Worm (Caenorhabditis elegans) whole organism, L4 larva: ENCODE data around the gene rars-1.

Experiments used
- F10B5.3 ChIP-seq: sonication (generic microtip); optimal IDR thresholded peaks from 2 replicates; lab custom pipeline; 2016; ENCODE audit warnings: mild to moderate bottlenecking, missing genetic modification characterization, missing compliant biosample characterization
- F37D6.2 ChIP-seq: sonication (generic microtip); optimal IDR thresholded peaks from 2 replicates; lab custom pipeline; 2016; ENCODE audit warnings: mild to moderate bottlenecking, missing genetic modification characterization, missing compliant biosample characterization
- R02D3.7 ChIP-seq: fragments of 150-350 bp; sonication (generic microtip); optimal IDR thresholded peaks from 3 replicates; lab custom pipeline; 2014; ENCODE audit warnings: missing biosample characterization, missing genetic modification characterization
- Y48G9A.11 ChIP-seq: fragments of 200-800 bp; sonication (Bioruptor generic); IDR thresholded peaks from 2 replicates; pipeline ENCODE4 v1.3.6; 2022; ENCODE audit warnings: missing genetic modification reagents, missing genetic modification characterization, missing compliant biosample characterization
- ces-1 ChIP-seq: fragments of 150-350 bp; sonication (generic microtip); optimal IDR thresholded peaks from 4 replicates; lab custom pipeline; 2014; ENCODE audit warnings: missing biosample characterization, missing genetic modification reagents, missing genetic modification characterization
- daf-12 ChIP-seq: fragments of 150-350 bp; optimal IDR thresholded peaks from 2 replicates; lab custom pipeline; 2014; ENCODE audit warnings: missing biosample characterization, missing genetic modification reagents, missing genetic modification characterization
- daf-16 ChIP-seq, 3 experiments: sonication (generic microtip); optimal IDR thresholded peaks; 2 replicates each; lab custom pipeline; 2016 to 2017; ENCODE audit warnings: missing genetic modification characterization in 3 of 3, missing genetic modification reagents in 3 of 3, mild to moderate bottlenecking in 2 of 3, missing compliant biosample characterization in 2 of 3, missing biosample characterization in 1 of 3, moderate library complexity in 1 of 3
- dmd-6 ChIP-seq: fragments of 200-800 bp; sonication (Bioruptor generic); IDR thresholded peaks from 2 replicates; pipeline ENCODE4 v1.3.6; 2022; ENCODE audit warnings: missing genetic modification reagents, missing genetic modification characterization, missing compliant biosample characterization
- dpl-1 ChIP-seq: fragments of 150-350 bp; optimal IDR thresholded peaks from 2 replicates; lab custom pipeline; 2014; ENCODE audit warnings: missing biosample characterization, missing genetic modification reagents, missing genetic modification characterization
- duxl-1 ChIP-seq: sonication (generic microtip); optimal IDR thresholded peaks from 2 replicates; lab custom pipeline; 2016; ENCODE audit warnings: mild to moderate bottlenecking, missing genetic modification characterization, moderate library complexity, missing compliant biosample characterization; ENCODE audit not compliant: poor library complexity
- dve-1 ChIP-seq: sonication (generic microtip); optimal IDR thresholded peaks from 2 replicates; lab custom pipeline; 2017; ENCODE audit warnings: antibody characterized with exemption, mild to moderate bottlenecking, missing genetic modification characterization, missing compliant biosample characterization; ENCODE audit not compliant: insufficient read depth
- egl-27 ChIP-seq: sonication (generic microtip); optimal IDR thresholded peaks from 3 replicates; lab custom pipeline; 2017; ENCODE audit warnings: missing biosample characterization, missing genetic modification reagents, missing genetic modification characterization
- fos-1 ChIP-seq: fragments of 150-350 bp; optimal IDR thresholded peaks from 2 replicates; lab custom pipeline; 2014; ENCODE audit warnings: missing biosample characterization, missing genetic modification characterization
- hif-1 ChIP-seq, 2 experiments: sonication (generic microtip); optimal IDR thresholded peaks; 2 replicates each; lab custom pipeline; 2016 to 2017; ENCODE audit warnings: missing compliant biosample characterization in 2 of 2, missing genetic modification characterization in 2 of 2, missing genetic modification reagents in 2 of 2, missing genotype in 2 of 2, mild to moderate bottlenecking in 1 of 2
- hlh-11 ChIP-seq: fragments of 200-800 bp; sonication (Bioruptor generic); optimal IDR thresholded peaks from 2 replicates; lab custom pipeline; 2018; ENCODE audit warnings: mild to moderate bottlenecking, missing genetic modification characterization, missing compliant biosample characterization
- jun-1 ChIP-seq: fragments of 150-350 bp; optimal IDR thresholded peaks from 2 replicates; lab custom pipeline; 2014; ENCODE audit warnings: missing biosample characterization, missing genetic modification reagents, missing genetic modification characterization
- lin-1 ChIP-seq: fragments of 200-800 bp; sonication (Bioruptor generic); IDR thresholded peaks from 2 replicates; pipeline ENCODE4 v1.3.6; 2022; ENCODE audit warnings: missing genetic modification reagents, missing genetic modification characterization, missing compliant biosample characterization
- lin-13 ChIP-seq: fragments of 150-350 bp; optimal IDR thresholded peaks from 2 replicates; lab custom pipeline; 2014; ENCODE audit warnings: missing biosample characterization, missing genetic modification reagents, missing genetic modification characterization
- lin-15B ChIP-seq: fragments of 150-350 bp; sonication (generic microtip); optimal IDR thresholded peaks from 3 replicates; lab custom pipeline; 2014; ENCODE audit warnings: missing biosample characterization, missing genetic modification characterization
- lin-39 ChIP-seq: fragments of 150-350 bp; optimal IDR thresholded peaks from 2 replicates; lab custom pipeline; 2014; ENCODE audit warnings: missing biosample characterization, missing genetic modification reagents, missing genetic modification characterization
- lir-3 ChIP-seq: sonication (generic microtip); optimal IDR thresholded peaks from 2 replicates; lab custom pipeline; 2016; ENCODE audit warnings: mild to moderate bottlenecking, missing genetic modification characterization, missing compliant biosample characterization
- mep-1 ChIP-seq: fragments of 150-350 bp; sonication (generic microtip); optimal IDR thresholded peaks from 3 replicates; lab custom pipeline; 2014; ENCODE audit warnings: missing biosample characterization, missing genetic modification characterization
- mes-2 ChIP-seq: sonication (generic microtip); optimal IDR thresholded peaks from 2 replicates; lab custom pipeline; 2016; ENCODE audit warnings: missing genotype, mild to moderate bottlenecking, missing genetic modification characterization, missing compliant biosample characterization; ENCODE audit not compliant: poor library complexity, severe bottlenecking
- mxl-2 ChIP-seq: fragments of 200-800 bp; sonication (Bioruptor generic); conservative IDR thresholded peaks from 2 replicates; pipeline ENCODE4 v1.3.6; 2022; ENCODE audit warnings: missing genetic modification reagents, missing genetic modification characterization, missing compliant biosample characterization
- mxl-3 ChIP-seq: fragments of 200-800 bp; sonication (Bioruptor generic); optimal IDR thresholded peaks from 2 replicates; lab custom pipeline; 2018; ENCODE audit warnings: mild to moderate bottlenecking, missing genetic modification characterization, missing compliant biosample characterization
- nhr-102 ChIP-seq: sonication (generic microtip); optimal IDR thresholded peaks from 2 replicates; lab custom pipeline; 2016; ENCODE audit warnings: mild to moderate bottlenecking, missing genetic modification characterization, moderate library complexity, missing compliant biosample characterization
- nhr-11 ChIP-seq: fragments of 150-350 bp; optimal IDR thresholded peaks from 2 replicates; lab custom pipeline; 2014; ENCODE audit warnings: missing biosample characterization, missing genetic modification characterization
- nhr-111 ChIP-seq: fragments of 200-800 bp; sonication (Bioruptor generic); optimal IDR thresholded peaks from 2 replicates; lab custom pipeline; 2018; ENCODE audit warnings: mild to moderate bottlenecking, missing genetic modification characterization, missing compliant biosample characterization
- nhr-237 ChIP-seq: sonication (generic microtip); optimal IDR thresholded peaks from 2 replicates; lab custom pipeline; 2017; ENCODE audit warnings: missing biosample characterization, missing genetic modification characterization
- nhr-28 ChIP-seq: fragments of 150-350 bp; optimal IDR thresholded peaks from 2 replicates; lab custom pipeline; 2014; ENCODE audit warnings: missing biosample characterization, missing genetic modification characterization
- nhr-41 ChIP-seq: fragments of 200-800 bp; sonication (Bioruptor generic); IDR thresholded peaks from 2 replicates; pipeline ENCODE4 v1.3.6; 2022; ENCODE audit warnings: missing genetic modification reagents, missing genetic modification characterization, missing compliant biosample characterization
- nhr-42 ChIP-seq: fragments of 200-800 bp; sonication (Bioruptor generic); IDR thresholded peaks from 2 replicates; pipeline ENCODE4 v1.3.6; 2022; ENCODE audit warnings: missing genetic modification characterization, missing compliant biosample characterization
- nhr-48 ChIP-seq: sonication (generic microtip); optimal IDR thresholded peaks from 2 replicates; lab custom pipeline; 2016; ENCODE audit warnings: mild to moderate bottlenecking, missing genetic modification characterization, missing compliant biosample characterization
- nhr-6 ChIP-seq: fragments of 150-350 bp; optimal IDR thresholded peaks from 2 replicates; lab custom pipeline; 2014; ENCODE audit warnings: missing biosample characterization, missing genetic modification characterization
- php-3 ChIP-seq: fragments of 200-800 bp; sonication (Bioruptor generic); IDR thresholded peaks from 2 replicates; pipeline ENCODE4 v1.3.6; 2022; ENCODE audit warnings: missing genetic modification reagents, missing genetic modification characterization, missing compliant biosample characterization
- pqm-1 ChIP-seq: sonication (generic microtip); optimal IDR thresholded peaks from 2 replicates; lab custom pipeline; 2017; ENCODE audit warnings: missing biosample characterization, missing genetic modification characterization
- rbr-2 ChIP-seq: sonication (generic microtip); optimal IDR thresholded peaks from 2 replicates; lab custom pipeline; 2016; ENCODE audit warnings: missing genotype, missing genetic modification characterization, missing compliant biosample characterization
- saeg-2 ChIP-seq: fragments of 200-800 bp; sonication (Bioruptor generic); IDR thresholded peaks from 2 replicates; pipeline ENCODE4 v1.3.6; 2022; ENCODE audit warnings: missing genetic modification reagents, missing genetic modification characterization, missing compliant biosample characterization
- sdz-12 ChIP-seq: fragments of 200-800 bp; sonication (Bioruptor generic); optimal IDR thresholded peaks from 2 replicates; lab custom pipeline; 2018; ENCODE audit warnings: mild to moderate bottlenecking, missing genetic modification characterization, missing compliant biosample characterization
- skn-1 ChIP-seq: fragments of 150-350 bp; optimal IDR thresholded peaks from 2 replicates; lab custom pipeline; 2014; ENCODE audit warnings: missing biosample characterization, missing genetic modification characterization
- unc-130 ChIP-seq: sonication (generic microtip); optimal IDR thresholded peaks from 2 replicates; lab custom pipeline; 2016; ENCODE audit warnings: missing genetic modification reagents, missing genetic modification characterization, missing compliant biosample characterization
- vab-7 ChIP-seq: fragments of 200-800 bp; sonication (Bioruptor generic); IDR thresholded peaks from 2 replicates; pipeline ENCODE4 v1.3.6; 2022; ENCODE audit warnings: missing genetic modification reagents, missing genetic modification characterization, missing compliant biosample characterization
- ztf-11 ChIP-seq: fragments of 150-350 bp; optimal IDR thresholded peaks from 2 replicates; lab custom pipeline; 2014; ENCODE audit warnings: missing biosample characterization, missing genetic modification characterization

The rars-1 gene

ce11 chrIII:4909938-4910337 lies 7.0 kb downstream of the rars-1 start, which contains the start of gene F26F4.12:
TSS of gene F26F4.12 (minus strand) at chrIII:4910038.
- TF ChIP-seq nhr-48 (tag; lab: Kevin White, UChicago) (no peak), Y48G9A.11 (GFP tag; lab: Robert Waterston, UW) (no peak), dve-1 (tag; lab: Kevin White, UChicago) (no peak), nhr-102 (tag; lab: Kevin White, UChicago) (no peak), mep-1 (no peak), ztf-11 (no peak), nhr-6 (tag; lab: Kevin White, UChicago) (no peak), lir-3 (tag; lab: Kevin White, UChicago) (no peak), daf-12 (tag; lab: Kevin White, UChicago) (no peak), php-3 (no peak), nhr-237 (tag; lab: Kevin White, UChicago) (no peak), skn-1 (no peak), nhr-11 (no peak), ces-1 (GFP tag; lab: Kevin White, UChicago) (no peak), F10B5.3 (tag; lab: Kevin White, UChicago) (no peak), mxl-2 (GFP tag; lab: Robert Waterston, UW) (no peak)

ce11 chrIII:4906896-4907295 lies 10.1 kb downstream of the rars-1 start, which contains the start of gene rom-1:
TSS of gene rom-1 (plus strand) at chrIII:4907196.
- no peak for TF ChIP-seq sdz-12 (GFP tag; lab: Kevin White, UChicago)
- TF ChIP-seq fos-1 (tag; lab: Kevin White, UChicago) = no peak
- no peak for TF ChIP-seq ztf-11
- no peak for TF ChIP-seq mxl-3 (GFP tag; lab: Kevin White, UChicago)
- TF ChIP-seq saeg-2 (GFP tag; lab: Robert Waterston, UW) = no peak
- TF ChIP-seq jun-1 = no peak
- TF ChIP-seq, all 104 proteins: peak for 0

ce11 chrIII:4906365-4906764 lies 10.6 kb downstream of the rars-1 start:
- peak; percentile 25 for TF ChIP-seq mxl-3 (GFP tag; lab: Kevin White, UChicago)
- no peak for TF ChIP-seq duxl-1
- TF ChIP-seq dpl-1 (GFP tag; lab: Kevin White, UChicago) = peak; percentile 25
- 0 out of 2 replicates have a peak, but pooled peaks have one; percentile 14 for TF ChIP-seq nhr-41 (GFP tag; lab: Robert Waterston, UW)
- TF ChIP-seq daf-16 (GFP tag; optimal IDR thresholded peaks at IDR 0.05; lab: Kevin White, UChicago) = no peak
- peak; percentile 16 for TF ChIP-seq daf-16 (tag; optimal IDR thresholded peaks at IDR 0.05; lab: Kevin White, UChicago)
- TF ChIP-seq dmd-6 (GFP tag; lab: Robert Waterston, UW) = peak; percentile 33; the same call in 1 of the 2 replicates
- TF ChIP-seq mes-2 = peak; percentile 22
- TF ChIP-seq pqm-1 (tag; lab: Kevin White, UChicago) = peak; percentile 68
- peak; percentile 75 for TF ChIP-seq nhr-28
- peak; percentile 35 for TF ChIP-seq dve-1 (tag; lab: Kevin White, UChicago)
- no peak for TF ChIP-seq nhr-42 (GFP tag; lab: Robert Waterston, UW)
- no peak for TF ChIP-seq egl-27

- TF ChIP-seq lin-39 (tag; lab: Kevin White, UChicago) (no peak), lin-15B (tag; lab: Kevin White, UChicago) (no peak), mes-2 (peak; percentile 69), R02D3.7 (tag; lab: Kevin White, UChicago) (no peak), hlh-11 (no peak), vab-7 (GFP tag; lab: Robert Waterston, UW) (no peak), hif-1 (tag; optimal IDR thresholded peaks at IDR 0.05; lab: Kevin White, UChicago) (peak in 1 of 2 experiments; percentile 52), lin-13 (no peak), dpl-1 (GFP tag; lab: Kevin White, UChicago) (peak; percentile 49), nhr-237 (tag; lab: Kevin White, UChicago) (no peak), lin-1 (GFP tag; lab: Robert Waterston, UW) (no peak), mxl-3 (GFP tag; lab: Kevin White, UChicago) (no peak), rbr-2 (tag; lab: Kevin White, UChicago) (peak; percentile 3), unc-130 (GFP tag; lab: Kevin White, UChicago) (peak; percentile 77), nhr-111 (GFP tag; lab: Kevin White, UChicago) (no peak), F37D6.2 (tag; lab: Kevin White, UChicago) (no peak)
Observed at ce11 chrIII:4905405-4905804, 11.6 kb downstream of the rars-1 start, which contains the start of gene F26F4.8. TSS of gene F26F4.8 (minus strand) at chrIII:4905473.
